Worm (Caenorhabditis elegans) whole organism, young adult: Measurements from ENCODE around the gene T22D1.8.

Experiments
- repo-1 ChIP-seq: sonication (generic microtip); optimal IDR thresholded peaks from 2 replicates; lab custom pipeline; 2017; ENCODE audit warnings: mild to moderate bottlenecking, missing genetic modification characterization, missing compliant biosample characterization
- snpc-4 ChIP-seq, 5 experiments: fragments of 150-350 bp in 1 of 5; sonication (generic microtip) in 4 of 5; optimal IDR thresholded peaks; 2 replicates each; lab custom pipeline; 2014 to 2018; ENCODE audit warnings: missing genetic modification characterization in 5 of 5, missing biosample characterization in 3 of 5, antibody characterized with exemption in 2 of 5, mild to moderate bottlenecking in 2 of 5, missing compliant biosample characterization in 2 of 5, missing genotype in 2 of 5, moderate library complexity in 2 of 5, missing genetic modification reagents in 1 of 5
- unc-62 ChIP-seq: fragments of 150-350 bp; optimal IDR thresholded peaks from 2 replicates; lab custom pipeline; 2014; ENCODE audit warnings: missing biosample characterization, missing genetic modification reagents, missing genetic modification characterization

- TF ChIP-seq unc-62 (GFP tag; lab: Kevin White, UChicago) (no peak), repo-1 (tag; lab: Kevin White, UChicago) (no peak), snpc-4 (GFP tag; optimal IDR thresholded peaks at IDR 0.05; lab: Kevin White, UChicago) (no peak), snpc-4 (tag; optimal IDR thresholded peaks at IDR 0.05; lab: Kevin White, UChicago) (no peak)
Measured at ce11 chrIV:6937548-6937947, 31.4 kb upstream of the T22D1.8 start, which contains the start of gene npr-12.
